Worm (Caenorhabditis elegans): ENCODE results near the gene cyp-29A4.

cyp-29A4 gene

DNA sequence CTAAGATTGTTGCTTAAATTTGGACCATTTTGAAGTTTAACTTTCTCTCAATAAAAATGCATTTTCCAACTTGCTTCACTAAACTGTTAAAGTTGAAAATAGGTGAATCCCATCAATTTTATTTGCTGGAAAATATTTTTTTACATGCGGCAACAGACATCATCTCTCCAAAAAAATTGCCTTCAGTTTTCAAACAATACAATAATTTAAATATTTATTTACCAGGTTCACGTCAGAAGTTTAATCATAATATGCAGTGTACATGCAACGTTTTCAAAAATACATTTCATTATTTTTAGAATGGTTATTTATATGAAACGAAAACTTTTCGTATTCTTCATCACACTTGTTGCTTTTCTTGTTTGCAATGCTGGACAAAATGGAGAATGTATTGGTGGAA, 23.6 kb upstream of the cyp-29A4 start, which contains the start of gene T06E4.5 (continued):
- TF ChIP-seq K11D2.4 (GFP tag; IDR thresholded peaks at IDR 0.05), result no peak
- no peak for TF ChIP-seq ekl-4 (GFP tag; IDR thresholded peaks at IDR 0.05)
- no peak for TF ChIP-seq Y56A3A.18 (GFP tag; IDR thresholded peaks at IDR 0.05)
- TF ChIP-seq ztf-28 (GFP tag; IDR thresholded peaks at IDR 0.05), result no peak

DNA sequence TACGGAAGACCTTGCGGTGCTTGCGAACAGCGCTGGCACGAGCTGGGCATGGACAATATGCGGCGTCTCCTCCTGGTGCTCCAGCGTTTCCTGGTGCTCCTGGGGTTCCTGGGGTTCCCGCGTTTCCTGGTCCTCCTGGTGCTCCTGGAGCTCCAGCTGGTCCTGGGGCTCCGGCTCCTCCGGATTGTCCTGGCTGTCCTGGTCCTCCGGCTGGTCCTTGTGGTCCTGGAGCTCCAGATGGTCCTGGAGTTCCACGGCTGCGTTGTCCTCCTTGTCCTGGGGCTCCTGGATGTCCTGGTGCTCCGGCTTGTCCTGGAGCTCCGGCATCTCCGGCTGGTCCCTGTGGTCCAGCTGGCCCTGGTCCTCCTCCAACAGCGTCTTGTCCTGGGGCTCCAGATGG, 22.2 kb upstream of the cyp-29A4 start:
- TF ChIP-seq F37B4.10 (GFP tag; IDR thresholded peaks at IDR 0.05) (peak; percentile 82; the same call in 1 of the 2 replicates), mcd-1 (GFP tag; IDR thresholded peaks at IDR 0.05) (peak; percentile 34; the same call in 1 of the 2 replicates), lin-26 (GFP tag; IDR thresholded peaks at IDR 0.05) (no peak), egrh-3 (GFP tag; IDR thresholded peaks at IDR 0.05) (peak; percentile 97), F23B12.7 (tag; optimal IDR thresholded peaks at IDR 0.05; ENCODE audit: insufficient read depth) (no peak), dox-1 (GFP tag; IDR thresholded peaks at IDR 0.05) (0 out of 2 replicates have a peak, but pooled peaks have one; percentile 17)

DNA sequence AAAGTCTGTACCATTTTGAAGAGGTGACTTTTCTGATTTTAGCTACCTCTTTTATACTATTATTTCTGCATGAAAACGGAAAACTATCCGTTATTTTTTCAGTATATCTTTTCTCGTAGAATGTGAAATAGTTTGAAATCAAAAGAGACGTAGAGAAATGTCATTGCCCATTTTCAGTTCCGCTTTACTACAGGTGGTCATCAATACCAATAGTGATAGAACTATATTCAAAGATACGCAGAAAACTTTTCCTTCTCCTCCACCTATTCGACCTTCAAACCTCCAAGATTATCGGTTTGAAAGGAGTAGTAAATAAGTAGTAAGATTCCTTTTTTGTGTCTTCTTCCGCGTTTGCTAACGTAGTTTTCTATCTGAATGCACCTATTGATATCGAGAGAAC, 21.2 kb upstream of the cyp-29A4 start, which contains the start of gene col-147:
Gene col-147, minus strand, starts transcription at position 26 of the 400 bp plus-strand sequence.
- TF ChIP-seq ceh-91 (GFP tag; IDR thresholded peaks at IDR 0.05), result no peak
- TF ChIP-seq ceh-100 (GFP tag; IDR thresholded peaks at IDR 0.05), result no peak
- no peak for TF ChIP-seq athp-1 (tag; optimal IDR thresholded peaks at IDR 0.05)
- no peak for TF ChIP-seq him-1 (tag; optimal IDR thresholded peaks at IDR 0.05)
- TF ChIP-seq hrde-1 (tag; optimal IDR thresholded peaks at IDR 0.05; ENCODE audit: borderline replicate concordance), result no peak
- no peak for TF ChIP-seq madf-8 (GFP tag; conservative IDR thresholded peaks at IDR 0.05)
- TF ChIP-seq sptf-2 (GFP tag; optimal IDR thresholded peaks at IDR 0.05), result no peak
- TF ChIP-seq xnd-1 (tag; optimal IDR thresholded peaks at IDR 0.05), result no peak
- TF ChIP-seq Y67H2A.10 (GFP tag; conservative IDR thresholded peaks at IDR 0.05), result no peak
- TF ChIP-seq nfya-1 (tag; optimal IDR thresholded peaks at IDR 0.05; ENCODE audit: borderline replicate concordance, insufficient read depth), result no peak
- TF ChIP-seq snpc-1.3 (tag; optimal IDR thresholded peaks at IDR 0.05; ENCODE audit: insufficient read depth), result no peak
- TF ChIP-seq ztf-28 (GFP tag; IDR thresholded peaks at IDR 0.05), result no peak
- TF ChIP-seq ztf-22 (GFP tag; optimal IDR thresholded peaks at IDR 0.05), result no peak
- no peak for TF ChIP-seq F49E8.2 (tag; optimal IDR thresholded peaks at IDR 0.05; ENCODE audit: insufficient read depth)
- TF ChIP-seq unc-62 (GFP tag; optimal IDR thresholded peaks at IDR 0.05), result no peak
- TF ChIP-seq mes-4 (tag; optimal IDR thresholded peaks at IDR 0.05), result no peak
- no peak for TF ChIP-seq lin-26 (GFP tag; IDR thresholded peaks at IDR 0.05)
- TF ChIP-seq ama-1 (optimal IDR thresholded peaks at IDR 0.05), result no peak
- no peak for TF ChIP-seq ama-1 (GFP tag; optimal IDR thresholded peaks at IDR 0.05)

DNA sequence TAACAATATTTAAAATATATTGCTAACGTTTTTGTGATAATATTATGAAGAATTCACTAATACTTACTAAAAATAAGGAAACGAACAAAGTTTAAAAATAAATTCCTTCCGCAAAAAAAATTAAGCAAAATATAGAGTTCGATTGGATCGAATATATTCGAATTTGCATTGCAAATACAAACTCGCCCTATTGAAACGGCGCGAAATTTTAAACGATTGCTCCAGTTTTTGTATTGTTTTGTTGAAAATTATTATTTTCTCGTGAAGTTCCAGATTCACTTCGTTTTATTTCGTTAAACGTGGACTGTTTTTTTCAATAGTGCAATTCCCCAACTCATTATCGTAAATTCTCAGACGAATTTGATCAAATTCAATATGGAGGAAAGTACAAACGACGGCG, 9.0 kb upstream of the cyp-29A4 start, which contains the start of the genes atl-1 and hcp-2:
Gene atl-1, minus strand, starts transcription at position 89 of the 400 bp plus-strand sequence.
Gene hcp-2, plus strand, starts transcription at position 353 of the 400 bp plus-strand sequence.
- TF ChIP-seq let-526 (GFP tag; IDR thresholded peaks at IDR 0.05), result no peak
- peak; percentile 34 for TF ChIP-seq dpl-1 (GFP tag; optimal IDR thresholded peaks at IDR 0.05)
- TF ChIP-seq lsl-1 (GFP tag; optimal IDR thresholded peaks at IDR 0.05), result peak; percentile 26
- TF ChIP-seq lin-54 (GFP tag; optimal IDR thresholded peaks at IDR 0.05), result peak; percentile 3
- TF ChIP-seq madf-6 (GFP tag; IDR thresholded peaks at IDR 0.05), result peak; percentile 48; the same call in 1 of the 2 replicates
- no peak for TF ChIP-seq fkh-3 (tag; optimal IDR thresholded peaks at IDR 0.05)
- TF ChIP-seq efl-1 (GFP tag; optimal IDR thresholded peaks at IDR 0.05), result peak; percentile 74
- 0 out of 2 replicates have a peak, but pooled peaks have one; percentile 14 for TF ChIP-seq D2030.7 (GFP tag; IDR thresholded peaks at IDR 0.05)

Measured in whole organism, young adult.